Worm (Caenorhabditis elegans): ENCODE results near the gene F20B6.6.

DNA sequence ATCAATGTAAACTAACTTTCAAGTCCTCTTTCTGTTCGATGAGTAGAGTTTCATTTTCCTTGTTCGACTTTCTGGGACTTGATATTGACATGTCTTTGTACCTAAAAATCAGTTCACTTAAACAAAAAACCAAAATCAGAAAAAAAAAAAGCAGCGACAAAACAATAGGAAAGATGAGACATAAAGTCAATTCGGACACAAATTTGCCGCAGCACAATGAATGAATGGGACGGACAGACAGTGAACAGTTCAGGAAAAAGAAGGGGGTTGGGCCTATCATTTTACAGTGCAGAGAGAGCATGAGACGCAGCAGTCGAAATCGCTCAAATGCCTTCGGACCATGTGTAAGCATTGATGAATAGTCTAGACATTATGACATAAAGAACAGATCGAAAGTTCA lies 15.4 kb downstream of the F20B6.6 start, which contains the start of gene mrp-6:
- TF ChIP-seq pha-4 (tag; optimal IDR thresholded peaks at IDR 0.05) (no peak), mdl-1 (tag; optimal IDR thresholded peaks at IDR 0.05) (no peak), ztf-4 (tag; optimal IDR thresholded peaks at IDR 0.05) (no peak), ZK546.5 (tag; optimal IDR thresholded peaks at IDR 0.05) (no peak), ama-1 (optimal IDR thresholded peaks at IDR 0.05) (no peak), egl-27 (tag; optimal IDR thresholded peaks at IDR 0.05) (no peak), elt-2 (tag; optimal IDR thresholded peaks at IDR 0.05) (no peak), sea-2 (GFP tag; optimal IDR thresholded peaks at IDR 0.05) (no peak), snpc-4 (tag; optimal IDR thresholded peaks at IDR 0.05) (no peak), fkh-10 (GFP tag; optimal IDR thresholded peaks at IDR 0.05) (no peak)
